Fruit fly (Drosophila melanogaster) whole organism, embryonic: ENCODE results near the gene Polr1F.

ENCODE experiments used
- B-H1 ChIP-seq: fragments of 200-800 bp; sonication (Bioruptor generic); IDR thresholded peaks from 3 replicates; pipeline ENCODE4 v1.3.6; 2022; ENCODE audit warnings: missing biosample characterization, missing genetic modification characterization
- CG12104 ChIP-seq: fragments of 200-800 bp; sonication (Bioruptor generic); optimal IDR thresholded peaks from 3 replicates; lab custom pipeline; 2016; ENCODE audit warnings: missing biosample characterization, missing genetic modification characterization
- CG12659 ChIP-seq: fragments of 200-800 bp; sonication (Bioruptor generic); optimal IDR thresholded peaks from 3 replicates; lab custom pipeline; 2017; ENCODE audit warnings: mild to moderate bottlenecking, missing biosample characterization, missing genetic modification reagents, missing genetic modification characterization
- CG13287 ChIP-seq: fragments of 200-800 bp; sonication (Bioruptor generic); IDR thresholded peaks from 2 replicates; pipeline ENCODE4 v1.3.6; 2022; ENCODE audit warnings: missing biosample characterization, missing genetic modification characterization; ENCODE audit not compliant: partially characterized antibody
- CG15514 ChIP-seq: fragments of 200-800 bp; sonication (Bioruptor generic); optimal IDR thresholded peaks from 3 replicates; lab custom pipeline; 2017; ENCODE audit warnings: missing biosample characterization, missing genetic modification characterization, mild to moderate bottlenecking, moderate library complexity, missing genetic modification reagents
- CG15601 ChIP-seq: fragments of 200-800 bp; sonication (Bioruptor generic); optimal IDR thresholded peaks from 3 replicates; lab custom pipeline; 2019; ENCODE audit warnings: missing biosample characterization, mild to moderate bottlenecking, missing genetic modification characterization, moderate library complexity
- CG17568 ChIP-seq: fragments of 200-800 bp; sonication (Bioruptor generic); optimal IDR thresholded peaks from 2 replicates; lab custom pipeline; 2018; ENCODE audit warnings: missing biosample characterization, mild to moderate bottlenecking, missing genetic modification characterization, moderate library complexity
- CG17829 ChIP-seq: fragments of 200-800 bp; optimal IDR thresholded peaks from 2 replicates; lab custom pipeline; 2019; ENCODE audit warnings: missing biosample characterization, mild to moderate bottlenecking, missing genetic modification characterization, moderate library complexity
- CG2712 ChIP-seq: fragments of 200-800 bp; optimal IDR thresholded peaks from 3 replicates; lab custom pipeline; 2019; ENCODE audit warnings: missing biosample characterization, mild to moderate bottlenecking, missing genetic modification characterization, moderate library complexity
- CG30020 ChIP-seq: fragments of 200-800 bp; optimal IDR thresholded peaks from 2 replicates; lab custom pipeline; 2019; ENCODE audit warnings: missing biosample characterization, mild to moderate bottlenecking, missing genetic modification characterization, moderate library complexity
- CG3163 ChIP-seq: fragments of 200-800 bp; sonication (Bioruptor generic); optimal IDR thresholded peaks from 3 replicates; lab custom pipeline; 2016; ENCODE audit warnings: missing biosample characterization, missing genetic modification characterization
- CG33213 ChIP-seq: fragments of 200-800 bp; sonication (Bioruptor generic); optimal IDR thresholded peaks from 3 replicates; lab custom pipeline; 2016; ENCODE audit warnings: missing biosample characterization, missing genetic modification characterization
- CG3847 ChIP-seq: fragments of 200-800 bp; sonication (Bioruptor generic); IDR thresholded peaks from 2 replicates; pipeline ENCODE4 v1.3.6; 2022; ENCODE audit warnings: missing biosample characterization, missing genetic modification characterization
- CG42726 ChIP-seq: fragments of 200-800 bp; sonication (Bioruptor generic); IDR thresholded peaks from 2 replicates; pipeline ENCODE4 v1.3.6; 2022; ENCODE audit warnings: missing biosample characterization, missing genetic modification characterization; ENCODE audit not compliant: partially characterized antibody
- CG4730 ChIP-seq: fragments of 200-800 bp; sonication (Bioruptor generic); IDR thresholded peaks from 2 replicates; pipeline ENCODE4 v1.3.6; 2022; ENCODE audit warnings: missing biosample characterization, missing genetic modification characterization
- CG7786 ChIP-seq: fragments of 200-800 bp; sonication (Bioruptor generic); optimal IDR thresholded peaks from 2 replicates; lab custom pipeline; 2016; ENCODE audit warnings: missing biosample characterization, missing genetic modification characterization
- CG8924 ChIP-seq: fragments of 200-800 bp; optimal IDR thresholded peaks from 3 replicates; lab custom pipeline; 2019; ENCODE audit warnings: missing biosample characterization, mild to moderate bottlenecking, missing genetic modification characterization, moderate library complexity
- CHES-1-like ChIP-seq: fragments of 200-800 bp; sonication (Bioruptor generic); optimal IDR thresholded peaks from 2 replicates; lab custom pipeline; 2016; ENCODE audit warnings: missing biosample characterization, missing genetic modification characterization
- Deaf1 ChIP-seq: fragments of 200-800 bp; optimal IDR thresholded peaks from 3 replicates; lab custom pipeline; 2019; ENCODE audit warnings: missing biosample characterization, mild to moderate bottlenecking, missing genetic modification characterization, moderate library complexity
- Dek ChIP-seq: fragments of 200-800 bp; sonication (Bioruptor generic); optimal IDR thresholded peaks from 3 replicates; lab custom pipeline; 2019; ENCODE audit warnings: missing biosample characterization, mild to moderate bottlenecking, missing genetic modification characterization, moderate library complexity
- Dll ChIP-seq: fragments of 200-800 bp; sonication (Bioruptor generic); IDR thresholded peaks from 4 replicates; pipeline ENCODE4 v1.3.6; 2022; ENCODE audit warnings: missing biosample characterization, missing genetic modification characterization; ENCODE audit not compliant: partially characterized antibody
- Dref ChIP-seq: fragments of 200-800 bp; sonication (Bioruptor generic); IDR thresholded peaks from 2 replicates; pipeline ENCODE4 v1.3.6; 2022; ENCODE audit warnings: missing biosample characterization, missing genetic modification characterization
- HLH54F ChIP-seq: fragments of 200-800 bp; sonication (Bioruptor generic); optimal IDR thresholded peaks from 3 replicates; lab custom pipeline; 2016; ENCODE audit warnings: missing biosample characterization, missing genetic modification characterization
- MESR4 ChIP-seq: fragments of 200-800 bp; sonication (Bioruptor generic); optimal IDR thresholded peaks from 2 replicates; lab custom pipeline; 2018; ENCODE audit warnings: missing biosample characterization, mild to moderate bottlenecking, missing genetic modification characterization, moderate library complexity
- Med ChIP-seq: fragments of 200-800 bp; sonication (Bioruptor generic); peaks from one replicate; lab custom pipeline; 2016; ENCODE audit warnings: missing biosample characterization, missing genetic modification characterization, mild to moderate bottlenecking, inconsistent platforms, moderate library complexity
- Meics ChIP-seq: fragments of 200-800 bp; sonication (Bioruptor generic); optimal IDR thresholded peaks from 2 replicates; lab custom pipeline; 2017; ENCODE audit warnings: missing biosample characterization, mild to moderate bottlenecking, missing genetic modification characterization
- NC2α ChIP-seq: fragments of 200-800 bp; sonication (Bioruptor generic); optimal IDR thresholded peaks from 2 replicates; lab custom pipeline; 2016; ENCODE audit warnings: missing biosample characterization, missing genetic modification characterization
- Opbp ChIP-seq: fragments of 200-800 bp; sonication (Bioruptor generic); IDR thresholded peaks from 3 replicates; pipeline ENCODE4 v1.3.6; 2022; ENCODE audit warnings: missing biosample characterization, missing genetic modification characterization; ENCODE audit not compliant: partially characterized antibody
- Pdp1 ChIP-seq, 2 experiments: fragments of 200-800 bp; sonication (Bioruptor generic); optimal IDR thresholded peaks; 3 replicates each; lab custom pipeline; 2016; ENCODE audit warnings: missing biosample characterization in 2 of 2, missing genetic modification characterization in 2 of 2, mild to moderate bottlenecking in 1 of 2, moderate library complexity in 1 of 2
- Sry-δ ChIP-seq: fragments of 200-800 bp; sonication (Bioruptor generic); optimal IDR thresholded peaks from 2 replicates; lab custom pipeline; 2016; ENCODE audit warnings: missing biosample characterization, missing genetic modification characterization
- Stat92E ChIP-seq, 3 experiments: fragments of >200 bp in 2 of 3; fragments of 200-800 bp in 1 of 3; sonication (Bioruptor generic) in 1 of 3; optimal IDR thresholded peaks; 2 replicates each; lab custom pipeline; 2017 to 2019; ENCODE audit warnings: missing biosample characterization in 3 of 3, missing genetic modification characterization in 3 of 3, mild to moderate bottlenecking in 1 of 3, moderate library complexity in 1 of 3
- Usf ChIP-seq: fragments of 200-800 bp; sonication (Bioruptor generic); optimal IDR thresholded peaks from 2 replicates; lab custom pipeline; 2017; ENCODE audit warnings: missing genotype, missing biosample characterization, missing genetic modification characterization
- YL-1 ChIP-seq: fragments of 200-800 bp; sonication (Bioruptor generic); optimal IDR thresholded peaks from 3 replicates; lab custom pipeline; 2017; ENCODE audit warnings: missing biosample characterization, mild to moderate bottlenecking, missing genetic modification characterization
- az2 ChIP-seq: fragments of 200-800 bp; sonication (Bioruptor generic); optimal IDR thresholded peaks from 3 replicates; lab custom pipeline; 2016; ENCODE audit warnings: missing biosample characterization, missing genetic modification characterization
- bigmax ChIP-seq: fragments of 200-800 bp; sonication (Bioruptor generic); optimal IDR thresholded peaks from 2 replicates; lab custom pipeline; 2018; ENCODE audit warnings: missing biosample characterization, mild to moderate bottlenecking, missing genetic modification characterization
- croc ChIP-seq: fragments of 200-800 bp; sonication (Bioruptor generic); conservative IDR thresholded peaks from 3 replicates; pipeline ENCODE4 v1.3.6; 2022; ENCODE audit warnings: missing biosample characterization, missing genetic modification characterization
- dan ChIP-seq: fragments of 200-800 bp; sonication (Bioruptor generic); IDR thresholded peaks from 2 replicates; pipeline ENCODE4 v1.3.6; 2022; ENCODE audit warnings: missing biosample characterization, missing genetic modification characterization
- esg ChIP-seq: fragments of 200-800 bp; sonication (Bioruptor generic); conservative IDR thresholded peaks from 2 replicates; pipeline ENCODE4 v1.3.6; 2022; ENCODE audit warnings: missing biosample characterization, missing genetic modification characterization
- fd3F ChIP-seq: fragments of 200-800 bp; sonication (Bioruptor generic); optimal IDR thresholded peaks from 2 replicates; lab custom pipeline; 2018; ENCODE audit warnings: missing biosample characterization, mild to moderate bottlenecking, missing genetic modification characterization, moderate library complexity
- inv ChIP-seq: fragments of 200-800 bp; sonication (Bioruptor generic); IDR thresholded peaks from 2 replicates; pipeline ENCODE4 v1.3.6; 2022; ENCODE audit warnings: missing biosample characterization, missing genetic modification characterization; ENCODE audit not compliant: partially characterized antibody
- nmo ChIP-seq: fragments of 200-800 bp; sonication (Bioruptor generic); optimal IDR thresholded peaks from 2 replicates; lab custom pipeline; 2018; ENCODE audit warnings: missing biosample characterization, mild to moderate bottlenecking, missing genetic modification characterization, moderate library complexity
- pzg ChIP-seq: fragments of 200-800 bp; sonication (Bioruptor generic); optimal IDR thresholded peaks from 3 replicates; lab custom pipeline; 2018; ENCODE audit warnings: missing biosample characterization, mild to moderate bottlenecking, missing genetic modification characterization, moderate library complexity
- sd ChIP-seq: fragments of 200-800 bp; sonication (Bioruptor generic); optimal IDR thresholded peaks from 3 replicates; lab custom pipeline; 2018; ENCODE audit warnings: missing biosample characterization, mild to moderate bottlenecking, missing genetic modification characterization, moderate library complexity
- sens ChIP-seq: fragments of 200-800 bp; sonication (Bioruptor generic); peaks from one replicate; lab custom pipeline; 2016; ENCODE audit warnings: missing biosample characterization, missing genetic modification characterization
- trem ChIP-seq: fragments of 200-800 bp; optimal IDR thresholded peaks from 3 replicates; lab custom pipeline; 2019; ENCODE audit warnings: missing biosample characterization, mild to moderate bottlenecking, missing genetic modification characterization, moderate library complexity
- unc-4 ChIP-seq: fragments of 200-800 bp; sonication (Bioruptor generic); IDR thresholded peaks from 2 replicates; pipeline ENCODE4 v1.3.6; 2022; ENCODE audit warnings: missing biosample characterization, missing genetic modification characterization; ENCODE audit not compliant: partially characterized antibody
- wdn ChIP-seq: fragments of 200-800 bp; sonication (Bioruptor generic); IDR thresholded peaks from 2 replicates; pipeline ENCODE4 v1.3.6; 2022; ENCODE audit warnings: missing biosample characterization, missing genetic modification characterization
- zfh1 ChIP-seq: fragments of 200-800 bp; sonication (Bioruptor generic); IDR thresholded peaks from 3 replicates; pipeline ENCODE4 v1.3.6; 2022; ENCODE audit warnings: missing biosample characterization, missing genetic modification characterization

Gene Polr1F

DNA sequence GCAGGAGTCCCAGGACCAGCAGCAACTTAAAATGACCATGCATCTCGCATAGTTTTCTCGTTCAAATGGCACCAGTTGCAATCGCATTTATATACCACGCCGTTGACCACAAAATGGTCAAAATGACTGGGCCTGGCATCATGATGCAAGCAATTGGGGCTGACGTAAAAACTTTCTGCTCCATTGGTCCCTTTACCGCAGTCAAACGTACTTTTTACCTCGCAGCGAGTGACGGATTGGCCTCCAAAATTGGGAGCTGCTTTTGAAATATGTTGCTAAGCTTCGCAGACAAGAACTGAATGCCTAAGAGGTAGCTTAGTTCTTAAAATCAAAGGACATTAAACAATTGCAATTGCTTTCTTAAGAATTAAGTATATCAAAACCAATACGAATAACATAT is 8.7 kb upstream of the Polr1F start, which contains the start of gene CG32829:
Gene CG32829, minus strand, starts transcription at position 101 of the 400 bp plus-strand sequence.
- TF ChIP-seq Dref (GFP tag; lab: Robert Waterston, UW) (no peak), zfh1 (GFP tag; lab: Robert Waterston, UW) (0 out of 3 replicates have a peak, but pooled peaks have one; percentile 12)

DNA sequence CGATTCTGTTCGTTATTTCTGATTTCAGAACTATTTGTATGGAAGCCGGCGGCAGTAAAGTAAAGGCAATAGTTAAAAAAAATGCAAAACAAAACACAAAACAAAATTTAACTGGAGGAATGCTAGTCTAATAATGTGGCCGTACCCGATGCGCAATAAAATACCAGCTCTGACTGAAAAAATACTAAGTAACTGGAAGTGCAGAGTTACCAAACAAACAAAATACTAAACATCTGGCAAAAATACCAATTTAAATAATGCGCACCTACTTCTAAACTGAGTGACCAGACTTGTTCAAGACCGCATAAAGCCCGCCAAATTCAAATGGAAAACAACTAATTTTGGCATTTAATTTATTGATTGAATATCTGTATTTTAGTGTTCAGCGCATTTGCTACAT is 6.3 kb upstream of the Polr1F start, which contains the start of gene Wee1:
Gene Wee1, minus strand, starts transcription at position 175 of the 400 bp plus-strand sequence.
- TF ChIP-seq Med (GFP tag; lab: Kevin White, UChicago) (peak; percentile 69), trem (peak; percentile 60), CG7786 (GFP tag; lab: Kevin White, UChicago) (no peak), CG3847 (GFP tag; lab: Robert Waterston, UW) (peak; percentile 71), esg (no peak), NC2α (no peak), dan (GFP tag; lab: Robert Waterston, UW) (no peak), az2 (GFP tag; lab: Kevin White, UChicago) (no peak), CG15514 (GFP tag; lab: Kevin White, UChicago) (peak; percentile 51), bigmax (GFP tag; lab: Kevin White, UChicago) (peak; percentile 59), B-H1 (GFP tag; lab: Robert Waterston, UW) (no peak), fd3F (GFP tag; lab: Kevin White, UChicago) (no peak), nmo (GFP tag; lab: Kevin White, UChicago) (peak; percentile 84), wdn (no peak), CG15601 (peak; percentile 13), inv (GFP tag; lab: Robert Waterston, UW) (no peak), Stat92E (GFP tag; optimal IDR thresholded peaks at IDR 0.05; lab: Kevin White, UChicago) (no peak), sd (tag; lab: Kevin White, UChicago) (peak; percentile 95), Meics (no peak), sens (peak; percentile 55), CG8924 (tag; lab: Kevin White, UChicago) (no peak), Pdp1 (GFP tag; optimal IDR thresholded peaks at IDR 0.05; lab: Kevin White, UChicago) (peak in 1 of 2 experiments; percentile 45), CG12104 (GFP tag; lab: Kevin White, UChicago) (no peak), CG3163 (GFP tag; lab: Kevin White, UChicago) (no peak), CG33213 (GFP tag; lab: Kevin White, UChicago) (peak; percentile 40), CG13287 (GFP tag; lab: Robert Waterston, UW) (peak; percentile 32; the same call in 1 of the 2 replicates), CG4730 (GFP tag; lab: Robert Waterston, UW) (no peak), unc-4 (GFP tag; lab: Robert Waterston, UW) (peak; percentile 16; the same call in 1 of the 2 replicates), CG42726 (no peak), YL-1 (GFP tag; lab: Kevin White, UChicago) (peak; percentile 75), Dek (tag; lab: Kevin White, UChicago) (no peak), croc (GFP tag; lab: Robert Waterston, UW) (no peak), CG30020 (tag; lab: Kevin White, UChicago) (peak; percentile 28), CG17568 (no peak), HLH54F (GFP tag; lab: Kevin White, UChicago) (no peak), Opbp (GFP tag; lab: Robert Waterston, UW) (0 out of 3 replicates have a peak, but pooled peaks have one; percentile 23), CG12659 (GFP tag; lab: Kevin White, UChicago) (peak; percentile 72), Dll (GFP tag; lab: Robert Waterston, UW) (0 out of 4 replicates have a peak, but pooled peaks have one; percentile 15), pzg (GFP tag; lab: Kevin White, UChicago) (peak; percentile 96), CG2712 (peak; percentile 21), Deaf1 (no peak), Usf (GFP tag; lab: Kevin White, UChicago) (no peak), MESR4 (GFP tag; lab: Kevin White, UChicago) (peak; percentile 59), Sry-δ (GFP tag; lab: Kevin White, UChicago) (peak; percentile 41), CG17829 (peak; percentile 50), CHES-1-like (peak; percentile 66)
